Worm (Caenorhabditis elegans): ENCODE data around the gene spe-36.
A peak's percentile ranks its signal among the peaks of the same experiment; 100 is the strongest.

Gene spe-36

DNA sequence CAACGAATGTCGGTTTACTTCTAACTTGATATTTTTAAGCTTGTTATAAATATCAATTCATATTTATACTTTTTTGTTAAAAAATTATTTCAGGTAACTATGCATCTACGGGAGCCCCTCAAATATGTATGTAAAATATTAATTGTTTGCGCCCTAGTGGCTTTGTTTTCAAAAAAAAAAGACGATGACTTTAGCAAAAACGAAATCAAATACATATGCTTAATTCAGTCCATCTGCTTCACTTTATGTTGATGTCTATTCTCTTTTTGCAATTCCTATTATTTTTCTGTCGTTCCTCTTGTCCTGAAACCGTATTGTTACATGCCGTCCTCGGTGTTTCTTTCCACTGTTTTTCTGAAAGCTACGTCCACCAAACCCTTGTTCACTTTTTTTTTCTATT is 22.3 kb downstream of the spe-36 start:
- TF ChIP-seq nhr-6 (tag; optimal IDR thresholded peaks at IDR 0.05) = no peak
- no peak for TF ChIP-seq mdl-1 (tag; optimal IDR thresholded peaks at IDR 0.05)
- TF ChIP-seq nhr-129 (tag; optimal IDR thresholded peaks at IDR 0.05) = no peak
- no peak for TF ChIP-seq sem-4 (tag; optimal IDR thresholded peaks at IDR 0.05)
- TF ChIP-seq C34F6.9 (tag; optimal IDR thresholded peaks at IDR 0.05) = no peak
- TF ChIP-seq egl-27 (tag; optimal IDR thresholded peaks at IDR 0.05) = no peak
- TF ChIP-seq elt-3 (tag; optimal IDR thresholded peaks at IDR 0.05) = no peak
- no peak for TF ChIP-seq sma-9 (GFP tag; optimal IDR thresholded peaks at IDR 0.05)
- TF ChIP-seq sma-9 (tag; optimal IDR thresholded peaks at IDR 0.05) = no peak
- TF ChIP-seq lin-39 (tag; optimal IDR thresholded peaks at IDR 0.05) = no peak
- TF ChIP-seq sma-3 (GFP tag; optimal IDR thresholded peaks at IDR 0.05) = no peak
- no peak for TF ChIP-seq snpc-4 (tag; optimal IDR thresholded peaks at IDR 0.05)

DNA sequence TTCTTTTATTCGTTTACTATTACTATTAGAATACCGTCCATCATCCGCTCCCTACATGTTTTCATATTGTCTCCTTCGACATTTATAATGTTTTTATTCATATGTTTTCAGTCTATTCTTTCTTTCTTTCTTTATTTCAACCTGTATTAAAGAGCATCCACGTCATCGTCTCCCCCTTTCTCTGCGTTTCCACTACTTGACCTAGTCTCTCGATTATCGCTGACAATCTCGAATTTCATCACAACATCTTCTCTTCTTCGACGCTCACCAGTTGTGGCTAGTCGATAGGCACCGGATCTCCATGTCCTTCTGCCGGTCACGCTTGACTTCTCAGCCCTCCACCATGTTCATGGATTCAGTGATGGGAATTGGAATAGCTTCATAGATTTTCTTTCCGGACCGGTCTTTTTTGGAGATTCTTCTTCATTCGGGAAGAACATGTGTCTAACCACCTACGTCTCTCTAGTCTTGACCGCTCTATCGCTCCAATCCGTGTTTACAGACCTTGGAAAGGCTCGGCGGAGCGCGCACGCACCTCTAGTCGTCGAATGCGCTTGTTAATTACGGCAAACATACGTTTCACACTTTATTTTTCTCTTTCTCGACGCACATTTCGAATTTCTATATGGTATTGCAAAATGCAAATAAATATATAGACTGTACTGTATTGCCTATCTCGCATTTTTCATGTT is 23.7 kb downstream of the spe-36 start:
- TF ChIP-seq elt-1 (tag; optimal IDR thresholded peaks at IDR 0.05) = no peak
- no peak for TF ChIP-seq skn-1 (tag; optimal IDR thresholded peaks at IDR 0.05)
- no peak for TF ChIP-seq gmeb-1 (tag; optimal IDR thresholded peaks at IDR 0.05)

DNA sequence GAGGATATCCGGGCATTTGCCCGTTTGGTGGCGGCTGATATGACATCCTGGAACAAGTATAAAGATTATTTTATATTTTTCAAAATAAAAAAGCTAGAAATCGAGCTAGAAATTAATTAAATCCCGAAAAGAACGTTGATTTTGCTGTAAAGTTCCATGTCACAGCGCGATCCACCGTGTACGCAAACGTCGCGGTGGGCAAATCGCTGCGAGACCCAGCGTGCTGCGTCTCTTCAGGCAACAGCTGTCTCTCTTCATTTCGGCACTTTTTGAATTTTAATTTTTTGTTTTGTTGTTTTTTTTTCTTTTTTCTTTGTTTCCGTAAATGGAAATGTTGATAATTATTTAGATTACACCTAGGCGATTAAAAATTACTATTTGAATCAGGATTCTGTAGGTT is 25.9 kb downstream of the spe-36 start, which contains the start of gene sec-24.1:
sec-24.1 (minus strand) TSS at position 49 of the 400 bp plus-strand sequence.
- no peak for TF ChIP-seq unc-39 (tag; optimal IDR thresholded peaks at IDR 0.05)
- TF ChIP-seq egl-27 (tag; optimal IDR thresholded peaks at IDR 0.05) = peak; percentile 47
- no peak for TF ChIP-seq dmd-4 (tag; optimal IDR thresholded peaks at IDR 0.05)
- peak; percentile 39 for TF ChIP-seq unc-62 (GFP tag; optimal IDR thresholded peaks at IDR 0.05)
- no peak for TF ChIP-seq Y55F3AM.14 (GFP tag; optimal IDR thresholded peaks at IDR 0.05)
- no peak for TF ChIP-seq mbf-1 (tag; optimal IDR thresholded peaks at IDR 0.05)
- no peak for TF ChIP-seq skn-1 (tag; optimal IDR thresholded peaks at IDR 0.05)
- peak; percentile 85 for TF ChIP-seq ceh-16 (tag; optimal IDR thresholded peaks at IDR 0.05)
- peak; percentile 68 for TF ChIP-seq fos-1 (tag; optimal IDR thresholded peaks at IDR 0.05)
- TF ChIP-seq ZK546.5 (tag; optimal IDR thresholded peaks at IDR 0.05) = peak; percentile 75
- peak; percentile 96 for TF ChIP-seq unc-55 (GFP tag; optimal IDR thresholded peaks at IDR 0.05)
- TF ChIP-seq crh-2 (tag; optimal IDR thresholded peaks at IDR 0.05) = peak; percentile 95
- TF ChIP-seq mab-5 (tag; optimal IDR thresholded peaks at IDR 0.05) = peak; percentile 83
- no peak for TF ChIP-seq nhr-12 (tag; optimal IDR thresholded peaks at IDR 0.05)
- no peak for TF ChIP-seq nhr-77 (tag; optimal IDR thresholded peaks at IDR 0.05)
- peak; percentile 99 to 100 for TF ChIP-seq lsy-2 (tag; optimal IDR thresholded peaks at IDR 0.05)
- peak; percentile 68 for TF ChIP-seq ceh-82 (tag; optimal IDR thresholded peaks at IDR 0.05)
- peak; percentile 84 for TF ChIP-seq ztf-4 (tag; optimal IDR thresholded peaks at IDR 0.05)
- TF ChIP-seq gmeb-1 (tag; optimal IDR thresholded peaks at IDR 0.05) = peak; percentile 96
- peak; percentile 87 for TF ChIP-seq lin-13 (GFP tag; optimal IDR thresholded peaks at IDR 0.05)
- TF ChIP-seq elt-3 (tag; optimal IDR thresholded peaks at IDR 0.05) = no peak
- no peak for TF ChIP-seq aly-2 (tag; optimal IDR thresholded peaks at IDR 0.05)
- TF ChIP-seq peb-1 (tag; optimal IDR thresholded peaks at IDR 0.05) = no peak
- TF ChIP-seq ztf-11 (tag; optimal IDR thresholded peaks at IDR 0.05) = no peak
- peak; percentile 63 for TF ChIP-seq nhr-237 (tag; optimal IDR thresholded peaks at IDR 0.05)
- TF ChIP-seq ztf-1 (GFP tag; conservative IDR thresholded peaks at IDR 0.05) = no peak
- TF ChIP-seq F13H6.1 (tag; optimal IDR thresholded peaks at IDR 0.05) = peak; percentile 89
- TF ChIP-seq sma-3 (GFP tag; optimal IDR thresholded peaks at IDR 0.05) = peak; percentile 92
- peak; percentile 63 for TF ChIP-seq snpc-4 (tag; optimal IDR thresholded peaks at IDR 0.05)
- TF ChIP-seq blmp-1 (tag; optimal IDR thresholded peaks at IDR 0.05; ENCODE audit: insufficient read depth) = peak; percentile 65
- TF ChIP-seq alr-1 (tag; optimal IDR thresholded peaks at IDR 0.05) = no peak
- no peak for TF ChIP-seq nhr-11 (tag; optimal IDR thresholded peaks at IDR 0.05)
- TF ChIP-seq nhr-129 (tag; optimal IDR thresholded peaks at IDR 0.05) = peak; percentile 78
- TF ChIP-seq zag-1 (tag; optimal IDR thresholded peaks at IDR 0.05) = no peak
- peak; percentile 86 for TF ChIP-seq lin-11 (tag; optimal IDR thresholded peaks at IDR 0.05)
- peak; percentile 57 to 68 for TF ChIP-seq mdl-1 (tag; optimal IDR thresholded peaks at IDR 0.05)
- TF ChIP-seq C34F6.9 (tag; optimal IDR thresholded peaks at IDR 0.05) = peak; percentile 88
- peak; percentile 69 for TF ChIP-seq nhr-6 (tag; optimal IDR thresholded peaks at IDR 0.05)
- no peak for TF ChIP-seq elt-1 (tag; optimal IDR thresholded peaks at IDR 0.05)
- no peak for TF ChIP-seq ama-1 (optimal IDR thresholded peaks at IDR 0.05)
- no peak for TF ChIP-seq lin-39 (tag; optimal IDR thresholded peaks at IDR 0.05)
- peak; percentile 94 for TF ChIP-seq sma-9 (GFP tag; optimal IDR thresholded peaks at IDR 0.05)
- no peak for TF ChIP-seq sma-9 (tag; optimal IDR thresholded peaks at IDR 0.05)
- no peak for TF ChIP-seq nhr-10 (tag; optimal IDR thresholded peaks at IDR 0.05)
- peak; percentile 88 for TF ChIP-seq nhr-21 (tag; optimal IDR thresholded peaks at IDR 0.05)
- TF ChIP-seq nhr-23 (tag; optimal IDR thresholded peaks at IDR 0.05) = no peak
- peak; percentile 88 for TF ChIP-seq sem-4 (tag; optimal IDR thresholded peaks at IDR 0.05)
- peak; percentile 60 for TF ChIP-seq R02D3.7 (tag; optimal IDR thresholded peaks at IDR 0.05)
